Worm (Caenorhabditis elegans) whole organism, L4 larva: ENCODE data around the gene R13A1.3.
"Not testable (repeated sequence)": the region's sequence is repeated elsewhere in the genome, so short reads cannot be mapped to it uniquely, and the experiment has no call there.

ENCODE experiments used
- lin-13 ChIP-seq: fragments of 150-350 bp; optimal IDR thresholded peaks from 2 replicates; lab custom pipeline; 2014; ENCODE audit warnings: missing biosample characterization, missing genetic modification reagents, missing genetic modification characterization
- nhr-76 ChIP-seq: fragments of 150-350 bp; optimal IDR thresholded peaks from 2 replicates; lab custom pipeline; 2014; ENCODE audit warnings: missing biosample characterization, missing genetic modification characterization

- not testable (repeated sequence) for TF ChIP-seq lin-13 (GFP tag; lab: Kevin White, UChicago); nhr-76 (tag; lab: Kevin White, UChicago)
These were observed 50.9 kb downstream of the R13A1.3 start, which contains the start of gene C06E4.5 for ce11 chrIV:7254690-7255089.
